Fruit fly (Drosophila melanogaster): ENCODE data around the gene RluA-2.
A peak's percentile ranks its signal among the peaks of the same experiment; 100 is the strongest.

The RluA-2 gene

DNA sequence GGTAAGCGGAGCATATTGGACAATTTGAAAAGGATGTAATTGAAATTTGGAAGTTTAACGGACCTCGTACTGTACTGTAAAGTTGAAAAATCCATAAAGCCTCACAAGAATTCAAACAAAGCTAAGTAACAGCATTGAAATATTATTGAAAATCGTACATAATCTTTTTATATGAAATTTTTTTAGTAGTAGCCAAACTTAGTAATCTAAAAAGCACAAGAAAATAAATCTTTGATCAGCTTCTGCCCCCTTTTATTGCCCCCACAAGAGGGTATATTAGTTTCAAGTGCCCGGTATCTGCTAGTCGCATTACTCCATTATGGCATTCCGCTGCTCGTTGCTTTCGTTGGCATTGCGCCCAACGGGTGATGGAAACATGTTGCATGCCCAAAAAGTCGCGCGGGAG is 10.0 kb upstream of the RluA-2 start (continued):
- TF ChIP-seq CG1529 (GFP tag; optimal IDR thresholded peaks at IDR 0.05) = peak; percentile 67
- peak; percentile 61; the same call in 2 of the 3 replicates for TF ChIP-seq CG7357 (GFP tag; IDR thresholded peaks at IDR 0.05)
- no peak for TF ChIP-seq Myb (GFP tag; optimal IDR thresholded peaks at IDR 0.05)
- no peak for TF ChIP-seq CG17186 (GFP tag; optimal IDR thresholded peaks at IDR 0.05)
- TF ChIP-seq CG17361 (GFP tag; IDR thresholded peaks at IDR 0.05) = peak; percentile 87
- TF ChIP-seq CG16815 (GFP tag; optimal IDR thresholded peaks at IDR 0.05) = peak; percentile 57
- TF ChIP-seq CG13296 (GFP tag; optimal IDR thresholded peaks at IDR 0.05) = no peak
- no peak for TF ChIP-seq Sin3A (optimal IDR thresholded peaks at IDR 0.05)
- TF ChIP-seq CG13775 (GFP tag; optimal IDR thresholded peaks at IDR 0.05) = peak; percentile 62
- peak; percentile 15 for TF ChIP-seq Usf (GFP tag; optimal IDR thresholded peaks at IDR 0.05)
- TF ChIP-seq CG31224 (GFP tag; IDR thresholded peaks at IDR 0.05) = no peak
- peak; percentile 66 for TF ChIP-seq Sox102F (GFP tag; optimal IDR thresholded peaks at IDR 0.05)
- TF ChIP-seq CG31441 (GFP tag; IDR thresholded peaks at IDR 0.05) = peak; percentile 78
- peak; percentile 21 for TF ChIP-seq CG6683 (GFP tag; optimal IDR thresholded peaks at IDR 0.05)
- peak; percentile 54; the same call in 2 of the 3 replicates for TF ChIP-seq CG11695 (GFP tag; IDR thresholded peaks at IDR 0.05)
- TF ChIP-seq chif (GFP tag; optimal IDR thresholded peaks at IDR 0.05) = peak; percentile 37 to 59
- no peak for TF ChIP-seq bbx (GFP tag; IDR thresholded peaks at IDR 0.05; ENCODE audit: partially characterized antibody)
- TF ChIP-seq Mrtf (GFP tag; IDR thresholded peaks at IDR 0.05) = 0 out of 3 replicates have a peak, but pooled peaks have one; percentile 46
- peak; percentile 76 for TF ChIP-seq dysf (GFP tag; IDR thresholded peaks at IDR 0.05)
- peak; percentile 51 for TF ChIP-seq Meics (GFP tag; optimal IDR thresholded peaks at IDR 0.05)
- no peak for TF ChIP-seq Lpt (GFP tag; optimal IDR thresholded peaks at IDR 0.05)
- peak; percentile 35 for TF ChIP-seq CG30431 (GFP tag; optimal IDR thresholded peaks at IDR 0.05)
- TF ChIP-seq ind (GFP tag; optimal IDR thresholded peaks at IDR 0.05) = peak; percentile 58
- peak; percentile 34 for TF ChIP-seq Atf3 (GFP tag; optimal IDR thresholded peaks at IDR 0.05)
- TF ChIP-seq HLH3B (GFP tag; IDR thresholded peaks at IDR 0.05) = 0 out of 2 replicates have a peak, but pooled peaks have one; percentile 15
- TF ChIP-seq CG11093 (GFP tag; IDR thresholded peaks at IDR 0.05) = peak; percentile 63; the same call in 1 of the 3 replicates
- peak; percentile 57 for TF ChIP-seq CG16863 (GFP tag; optimal IDR thresholded peaks at IDR 0.05)
- no peak for TF ChIP-seq CG43689 (GFP tag; IDR thresholded peaks at IDR 0.05)
- no peak for TF ChIP-seq ken (GFP tag; IDR thresholded peaks at IDR 0.05)
- peak; percentile 72 for TF ChIP-seq CG9437 (GFP tag; optimal IDR thresholded peaks at IDR 0.05)
- no peak for TF ChIP-seq hth (optimal IDR thresholded peaks at IDR 0.05)
- peak; percentile 59; the same call in 2 of the 3 replicates for TF ChIP-seq zfh1 (GFP tag; IDR thresholded peaks at IDR 0.05)
- peak; percentile 52 for TF ChIP-seq CG13624 (GFP tag; optimal IDR thresholded peaks at IDR 0.05)
- peak; percentile 37 for TF ChIP-seq trem (tag; optimal IDR thresholded peaks at IDR 0.05)
- TF ChIP-seq Pdp1 (GFP tag; optimal IDR thresholded peaks at IDR 0.05) = peak; percentile 37 to 48
- TF ChIP-seq tio (GFP tag; optimal IDR thresholded peaks at IDR 0.05) = peak; percentile 74
- no peak for TF ChIP-seq CG17328 (GFP tag; IDR thresholded peaks at IDR 0.05)
- TF ChIP-seq CG4617 (GFP tag; optimal IDR thresholded peaks at IDR 0.05; ENCODE audit: borderline replicate concordance) = no peak
- TF ChIP-seq CG1647 (GFP tag; optimal IDR thresholded peaks at IDR 0.05) = peak; percentile 14
- TF ChIP-seq CG18619 (GFP tag; optimal IDR thresholded peaks at IDR 0.05) = peak; percentile 49
- TF ChIP-seq sim (GFP tag; IDR thresholded peaks at IDR 0.05) = peak; percentile 31; the same call in 1 of the 2 replicates
- no peak for TF ChIP-seq ro (GFP tag; IDR thresholded peaks at IDR 0.05)
- TF ChIP-seq CG33557 (GFP tag; optimal IDR thresholded peaks at IDR 0.05) = peak; percentile 12
- TF ChIP-seq CG7271 (tag; optimal IDR thresholded peaks at IDR 0.05) = no peak
- peak; percentile 76 for TF ChIP-seq CG4424 (GFP tag; optimal IDR thresholded peaks at IDR 0.05)
- TF ChIP-seq Fer3 (tag; optimal IDR thresholded peaks at IDR 0.05) = peak; percentile 40
- TF ChIP-seq CG15514 (GFP tag; optimal IDR thresholded peaks at IDR 0.05) = peak; percentile 36
- no peak for TF ChIP-seq fd102C (GFP tag; optimal IDR thresholded peaks at IDR 0.05)
- peak; percentile 42 for TF ChIP-seq CG17385 (GFP tag; optimal IDR thresholded peaks at IDR 0.05)
- TF ChIP-seq CG3065 (GFP tag; optimal IDR thresholded peaks at IDR 0.05) = no peak
- peak; percentile 6 for TF ChIP-seq Vsx1 (GFP tag; optimal IDR thresholded peaks at IDR 0.05)
